Fruit fly (Drosophila melanogaster) whole organism, embryonic: Measurements from ENCODE around the gene CG1092.

Source experiments
- Antp ChIP-seq: fragments of 200-800 bp; sonication (Bioruptor generic); optimal IDR thresholded peaks from 3 replicates; lab custom pipeline; 2016; ENCODE audit warnings: missing biosample characterization, missing genetic modification characterization
- Awh ChIP-seq: fragments of 200-800 bp; sonication (Bioruptor generic); IDR thresholded peaks from 2 replicates; pipeline ENCODE4, ENCODE4 v1.3.6; 2022; ENCODE audit warnings: missing biosample characterization, missing genetic modification characterization
- B-H2 ChIP-seq: fragments of 200-800 bp; sonication (Bioruptor generic); optimal IDR thresholded peaks from 2 replicates; lab custom pipeline; 2018; ENCODE audit warnings: missing biosample characterization, mild to moderate bottlenecking, missing genetic modification characterization
- CG10543 ChIP-seq: fragments of 200-800 bp; sonication (Bioruptor generic); optimal IDR thresholded peaks from 3 replicates; lab custom pipeline; 2017; ENCODE audit warnings: missing biosample characterization, mild to moderate bottlenecking, missing genetic modification characterization, moderate library complexity
- CG11723 ChIP-seq: fragments of 200-800 bp; sonication (Bioruptor generic); optimal IDR thresholded peaks from 2 replicates; lab custom pipeline; 2017; ENCODE audit warnings: missing biosample characterization, mild to moderate bottlenecking, missing genetic modification characterization
- CG12769 ChIP-seq: fragments of 200-800 bp; sonication (Bioruptor generic); optimal IDR thresholded peaks from 2 replicates; lab custom pipeline; 2019; ENCODE audit warnings: missing biosample characterization, mild to moderate bottlenecking, missing genetic modification characterization, moderate library complexity
- CG14667 ChIP-seq: fragments of 200-800 bp; sonication (Bioruptor generic); IDR thresholded peaks from 2 replicates; pipeline ENCODE4 v1.3.6; 2022; ENCODE audit warnings: missing biosample characterization, missing genetic modification characterization
- CG15011 ChIP-seq: fragments of 200-800 bp; sonication (Bioruptor generic); optimal IDR thresholded peaks from 3 replicates; lab custom pipeline; 2018; ENCODE audit warnings: missing biosample characterization, mild to moderate bottlenecking, missing genetic modification characterization
- CG16813 ChIP-seq: fragments of 200-800 bp; sonication (Bioruptor generic); IDR thresholded peaks from 3 replicates; pipeline ENCODE4 v1.3.6; 2022; ENCODE audit warnings: missing biosample characterization, missing genetic modification characterization; ENCODE audit not compliant: partially characterized antibody
- CG1832 ChIP-seq: fragments of 200-800 bp; sonication (Bioruptor generic); optimal IDR thresholded peaks from 2 replicates; lab custom pipeline; 2017; ENCODE audit warnings: missing biosample characterization, mild to moderate bottlenecking, missing genetic modification characterization, inconsistent platforms
- CG18599 ChIP-seq: fragments of 200-800 bp; sonication (Bioruptor generic); optimal IDR thresholded peaks from 3 replicates; lab custom pipeline; 2017; ENCODE audit warnings: missing biosample characterization, missing genetic modification characterization, mild to moderate bottlenecking, moderate library complexity, missing genetic modification reagents
- CG2116 ChIP-seq: fragments of 200-800 bp; sonication (Bioruptor generic); optimal IDR thresholded peaks from 3 replicates; lab custom pipeline; 2018; ENCODE audit warnings: missing biosample characterization, mild to moderate bottlenecking, missing genetic modification characterization
- CG2120 ChIP-seq: fragments of 200-800 bp; sonication (Bioruptor generic); optimal IDR thresholded peaks from 3 replicates; lab custom pipeline; 2016; ENCODE audit warnings: missing biosample characterization, missing genetic modification characterization
- CG31365 ChIP-seq: fragments of 200-800 bp; sonication (Bioruptor generic); optimal IDR thresholded peaks from 2 replicates; lab custom pipeline; 2018; ENCODE audit warnings: missing biosample characterization, mild to moderate bottlenecking, missing genetic modification characterization
- CG31388 ChIP-seq: fragments of 200-800 bp; sonication (Bioruptor generic); optimal IDR thresholded peaks from 2 replicates; lab custom pipeline; 2016; ENCODE audit warnings: missing biosample characterization, missing genetic modification characterization
- CG32532 ChIP-seq: fragments of 200-800 bp; sonication (Bioruptor generic); IDR thresholded peaks from 2 replicates; pipeline ENCODE4 v1.3.6; 2022; ENCODE audit warnings: missing biosample characterization, missing genetic modification characterization
- CG33557 ChIP-seq: fragments of 200-800 bp; sonication (Bioruptor generic); optimal IDR thresholded peaks from 2 replicates; lab custom pipeline; 2019; ENCODE audit warnings: missing biosample characterization, mild to moderate bottlenecking, missing genetic modification characterization, moderate library complexity
- CG7928 ChIP-seq: fragments of 200-800 bp; sonication (Bioruptor generic); optimal IDR thresholded peaks from 2 replicates; lab custom pipeline; 2017; ENCODE audit warnings: missing biosample characterization, mild to moderate bottlenecking, missing genetic modification characterization
- CG8765 ChIP-seq: fragments of 200-800 bp; sonication (Bioruptor generic); IDR thresholded peaks from 2 replicates; pipeline ENCODE4 v1.3.6; 2022; ENCODE audit warnings: missing biosample characterization, missing genetic modification characterization
- CG8944 ChIP-seq: fragments of 200-800 bp; sonication (Bioruptor generic); optimal IDR thresholded peaks from 3 replicates; lab custom pipeline; 2016; ENCODE audit warnings: missing biosample characterization, missing genetic modification characterization
- CG9215 ChIP-seq: fragments of 200-800 bp; sonication (Bioruptor generic); IDR thresholded peaks from 2 replicates; pipeline ENCODE4 v1.3.6; 2022; ENCODE audit warnings: missing biosample characterization, missing genetic modification characterization
- CG9797 ChIP-seq: fragments of 200-800 bp; sonication (Bioruptor generic); optimal IDR thresholded peaks from 3 replicates; lab custom pipeline; 2018; ENCODE audit warnings: missing biosample characterization, mild to moderate bottlenecking, missing genetic modification characterization
- Chrac-16 ChIP-seq: fragments of 200-800 bp; sonication (Bioruptor generic); optimal IDR thresholded peaks from 3 replicates; lab custom pipeline; 2016; ENCODE audit warnings: missing biosample characterization, missing genetic modification characterization
- CkIIα-i1 ChIP-seq: fragments of 200-800 bp; sonication (Bioruptor generic); IDR thresholded peaks from 2 replicates; pipeline ENCODE4 v1.3.6; 2022; ENCODE audit warnings: missing biosample characterization, missing genetic modification characterization
- CoRest ChIP-seq: fragments of 200-800 bp; sonication (Bioruptor generic); optimal IDR thresholded peaks from 3 replicates; lab custom pipeline; 2018; ENCODE audit warnings: missing biosample characterization, mild to moderate bottlenecking, missing genetic modification characterization, moderate library complexity
- Dll ChIP-seq: fragments of 200-800 bp; sonication (Bioruptor generic); IDR thresholded peaks from 4 replicates; pipeline ENCODE4 v1.3.6; 2022; ENCODE audit warnings: missing biosample characterization, missing genetic modification characterization; ENCODE audit not compliant: partially characterized antibody
- Drgx ChIP-seq: fragments of 200-800 bp; sonication (Bioruptor generic); IDR thresholded peaks from 2 replicates; pipeline ENCODE4 v1.3.6; 2022; ENCODE audit warnings: missing biosample characterization, missing genetic modification characterization
- Elba2 ChIP-seq: fragments of 200-800 bp; sonication (Bioruptor generic); optimal IDR thresholded peaks from 3 replicates; lab custom pipeline; 2016; ENCODE audit warnings: missing biosample characterization, missing genetic modification characterization
- H15 ChIP-seq: fragments of 200-800 bp; sonication (Bioruptor generic); IDR thresholded peaks from 3 replicates; pipeline ENCODE4 v1.3.6; 2022; ENCODE audit warnings: missing biosample characterization, missing genetic modification characterization
- Hand ChIP-seq: fragments of 200-800 bp; sonication (Bioruptor generic); optimal IDR thresholded peaks from 2 replicates; lab custom pipeline; 2017; ENCODE audit warnings: mild to moderate bottlenecking, missing biosample characterization, missing genetic modification reagents, missing genetic modification characterization
- Hr78 ChIP-seq, 2 experiments: fragments of 200-800 bp in 1 of 2; fragments of >200 bp in 1 of 2; sonication (Bioruptor generic) in 1 of 2; optimal IDR thresholded peaks; 2 replicates each; lab custom pipeline; 2017 to 2019; ENCODE audit warnings: missing biosample characterization in 2 of 2, missing genetic modification characterization in 2 of 2, mild to moderate bottlenecking in 1 of 2, moderate library complexity in 1 of 2
- MESR4 ChIP-seq: fragments of 200-800 bp; sonication (Bioruptor generic); optimal IDR thresholded peaks from 2 replicates; lab custom pipeline; 2018; ENCODE audit warnings: missing biosample characterization, mild to moderate bottlenecking, missing genetic modification characterization, moderate library complexity
- Oaz ChIP-seq: fragments of 200-800 bp; sonication (Bioruptor generic); IDR thresholded peaks from 2 replicates; pipeline ENCODE4 v1.3.6; 2022; ENCODE audit warnings: missing biosample characterization, missing genetic modification characterization
- Rx ChIP-seq: fragments of 200-800 bp; sonication (Bioruptor generic); IDR thresholded peaks from 2 replicates; pipeline ENCODE4 v1.3.6; 2022; ENCODE audit warnings: missing biosample characterization, missing genetic modification characterization
- Ssrp ChIP-seq: fragments of 200-800 bp; sonication (Bioruptor generic); optimal IDR thresholded peaks from 2 replicates; lab custom pipeline; 2018; ENCODE audit warnings: missing biosample characterization, mild to moderate bottlenecking, missing genetic modification characterization, moderate library complexity
- Xbp1 ChIP-seq: fragments of 200-800 bp; sonication (Bioruptor generic); optimal IDR thresholded peaks from 3 replicates; lab custom pipeline; 2016; ENCODE audit warnings: missing biosample characterization, mild to moderate bottlenecking, missing genetic modification characterization
- Xrp1 ChIP-seq: fragments of 200-800 bp; sonication (Bioruptor generic); IDR thresholded peaks from 2 replicates; pipeline ENCODE4 v1.3.6; 2022; ENCODE audit warnings: missing biosample characterization, missing genetic modification characterization
- ac ChIP-seq: fragments of 200-800 bp; sonication (Bioruptor generic); optimal IDR thresholded peaks from 3 replicates; lab custom pipeline; 2017; ENCODE audit warnings: missing biosample characterization, mild to moderate bottlenecking, missing genetic modification characterization
- chif ChIP-seq, 2 experiments: fragments of 200-800 bp; sonication (Bioruptor generic); optimal IDR thresholded peaks; 3 replicates each; lab custom pipeline; 2016; ENCODE audit warnings: missing biosample characterization in 2 of 2, missing genetic modification characterization in 2 of 2
- gfzf ChIP-seq: fragments of 200-800 bp; sonication (Bioruptor generic); optimal IDR thresholded peaks from 2 replicates; lab custom pipeline; 2016; ENCODE audit warnings: missing biosample characterization, mild to moderate bottlenecking, missing genetic modification characterization, moderate library complexity
- grn ChIP-seq: fragments of 200-800 bp; sonication (Bioruptor generic); optimal IDR thresholded peaks from 3 replicates; lab custom pipeline; 2017; ENCODE audit warnings: missing biosample characterization, missing genetic modification characterization
- her ChIP-seq: fragments of 200-800 bp; sonication (Bioruptor generic); optimal IDR thresholded peaks from 2 replicates; lab custom pipeline; 2016; ENCODE audit warnings: missing biosample characterization, missing genetic modification characterization
- jigr1 ChIP-seq: fragments of 200-800 bp; sonication (Bioruptor generic); IDR thresholded peaks from 3 replicates; pipeline ENCODE4 v1.3.6; 2022; ENCODE audit warnings: missing biosample characterization, missing genetic modification characterization
- pho ChIP-seq: fragments of 200-800 bp; sonication (Bioruptor generic); optimal IDR thresholded peaks from 2 replicates; lab custom pipeline; 2016; ENCODE audit warnings: missing biosample characterization, missing genetic modification characterization
- sc ChIP-seq, 3 experiments: fragments of >200 bp in 2 of 3; fragments of 200-800 bp in 1 of 3; sonication (Bioruptor generic) in 1 of 3; optimal IDR thresholded peaks; 2 replicates in 2 of 3; 3 replicates in 1 of 3; lab custom pipeline; 2017; ENCODE audit warnings: mild to moderate bottlenecking in 1 of 3, missing biosample characterization in 1 of 3, missing genetic modification characterization in 1 of 3, missing genetic modification reagents in 1 of 3
- sob ChIP-seq: fragments of 200-800 bp; sonication (Bioruptor generic); IDR thresholded peaks from 2 replicates; pipeline ENCODE4 v1.3.6; 2022; ENCODE audit warnings: missing biosample characterization, missing genetic modification characterization
- tio ChIP-seq: fragments of 200-800 bp; sonication (Bioruptor generic); optimal IDR thresholded peaks from 2 replicates; lab custom pipeline; 2017; ENCODE audit warnings: missing biosample characterization, missing genetic modification characterization, inconsistent platforms
- vfl ChIP-seq: fragments of 200-800 bp; sonication (Bioruptor generic); optimal IDR thresholded peaks from 2 replicates; lab custom pipeline; 2016; ENCODE audit warnings: missing biosample characterization, missing genetic modification characterization
- vvl ChIP-seq: fragments of 200-800 bp; sonication (Bioruptor generic); IDR thresholded peaks from 2 replicates; pipeline ENCODE4 v1.3.6; 2022; ENCODE audit warnings: missing biosample characterization, missing genetic modification characterization

Gene CG1092

DNA sequence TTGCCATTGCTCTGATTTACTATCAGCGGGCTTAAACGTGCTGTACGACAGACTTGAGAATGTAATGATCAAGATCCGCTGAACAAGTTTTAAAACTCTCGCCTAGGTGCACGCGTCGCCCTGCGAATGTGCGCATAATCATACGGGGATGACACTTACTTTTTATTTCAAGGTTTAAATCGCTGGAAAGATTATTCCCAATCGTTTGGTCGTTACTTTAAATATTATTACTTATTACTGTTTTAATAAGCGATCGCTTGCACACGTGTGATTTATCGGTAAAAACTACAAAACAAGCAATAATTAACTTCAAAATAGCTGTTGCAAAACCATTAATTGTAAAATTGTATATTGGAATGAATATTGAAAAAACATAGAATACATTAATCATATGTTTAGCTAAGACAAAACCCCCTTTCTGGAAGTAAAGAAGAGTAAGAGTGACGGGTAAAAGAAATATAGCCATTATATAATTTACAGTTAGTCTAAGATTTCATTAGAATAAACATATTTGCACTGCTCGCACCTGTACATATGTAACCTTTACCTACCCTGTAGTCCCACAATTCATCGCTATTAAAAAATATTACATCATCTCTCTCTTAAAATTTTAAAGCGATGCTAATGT lies 37.3 kb upstream of the CG1092 start, which contains the start of gene DhpD (continued):
- TF ChIP-seq CG33557, result no peak
- peak; percentile 69 for TF ChIP-seq CG9215 (GFP tag; lab: Robert Waterston, UW)
- TF ChIP-seq CG8944 (GFP tag; lab: Kevin White, UChicago), result peak; percentile 29
- no peak for TF ChIP-seq Hand (GFP tag; lab: Kevin White, UChicago)
- peak; percentile 51 for TF ChIP-seq CG15011 (GFP tag; lab: Kevin White, UChicago)
- TF ChIP-seq vfl (GFP tag; lab: Kevin White, UChicago), result peak; percentile 42
- TF ChIP-seq CG12769 (tag; lab: Kevin White, UChicago), result peak; percentile 77
- peak; percentile 87 for TF ChIP-seq CG32532
- no peak for TF ChIP-seq CG1832 (GFP tag; lab: Kevin White, UChicago)
- no peak for TF ChIP-seq Oaz
- TF ChIP-seq CG31365 (tag; lab: Kevin White, UChicago), result no peak
- TF ChIP-seq Rx (GFP tag; lab: Robert Waterston, UW), result peak; percentile 74
- peak; percentile 26 for TF ChIP-seq CG31388 (GFP tag; lab: Kevin White, UChicago)
- TF ChIP-seq B-H2 (GFP tag; lab: Kevin White, UChicago), result peak; percentile 81
- peak; percentile 71 for TF ChIP-seq Drgx (GFP tag; lab: Robert Waterston, UW)
- TF ChIP-seq CG9797 (GFP tag; lab: Kevin White, UChicago), result no peak
- peak; percentile 45 for TF ChIP-seq Ssrp (tag; lab: Kevin White, UChicago)
- TF ChIP-seq Chrac-16 (GFP tag; lab: Kevin White, UChicago), result peak; percentile 60
- no peak for TF ChIP-seq Dll (GFP tag; lab: Robert Waterston, UW)
- TF ChIP-seq Xrp1 (GFP tag; lab: Robert Waterston, UW), result peak; percentile 81
- TF ChIP-seq Hr78 (GFP tag; optimal IDR thresholded peaks at IDR 0.05; lab: Kevin White, UChicago), result no peak
- TF ChIP-seq CG10543 (GFP tag; lab: Kevin White, UChicago), result peak; percentile 53
- TF ChIP-seq CG2120 (GFP tag; lab: Kevin White, UChicago), result peak; percentile 88
- peak; percentile 78 for TF ChIP-seq CoRest (tag; lab: Kevin White, UChicago)
- 0 out of 3 replicates have a peak, but pooled peaks have one; percentile 30 for TF ChIP-seq jigr1 (GFP tag; lab: Robert Waterston, UW)
- peak; percentile 4 to 38 for TF ChIP-seq chif (GFP tag; optimal IDR thresholded peaks at IDR 0.05; lab: Kevin White, UChicago)
- peak; percentile 76 for TF ChIP-seq sob (GFP tag; lab: Robert Waterston, UW)
- TF ChIP-seq CG7928, result peak; percentile 39
- TF ChIP-seq MESR4 (GFP tag; lab: Kevin White, UChicago), result peak; percentile 2
- no peak for TF ChIP-seq Elba2 (GFP tag; lab: Kevin White, UChicago)
- TF ChIP-seq CG2116 (GFP tag; lab: Kevin White, UChicago), result no peak
- peak; percentile 16 for TF ChIP-seq CG11723
- peak; percentile 66; the same call in 1 of the 3 replicates for TF ChIP-seq H15 (GFP tag; lab: Robert Waterston, UW)
- TF ChIP-seq grn (GFP tag; lab: Kevin White, UChicago), result peak; percentile 29
- 0 out of 2 replicates have a peak, but pooled peaks have one; percentile 35 for TF ChIP-seq CG8765 (GFP tag; lab: Robert Waterston, UW)
- no peak for TF ChIP-seq CkIIα-i1 (GFP tag; lab: Robert Waterston, UW)
- peak; percentile 68 for TF ChIP-seq Xbp1 (GFP tag; lab: Kevin White, UChicago)
- TF ChIP-seq CG16813 (GFP tag; lab: Robert Waterston, UW), result peak; percentile 83
- TF ChIP-seq her (GFP tag; lab: Kevin White, UChicago), result peak; percentile 28
- peak; percentile 48 for TF ChIP-seq Awh
- TF ChIP-seq tio, result peak; percentile 49
- peak; percentile 50 for TF ChIP-seq Antp (GFP tag; lab: Kevin White, UChicago)
- peak; percentile 54 for TF ChIP-seq CG14667 (GFP tag; lab: Robert Waterston, UW)
- TF ChIP-seq pho (GFP tag; lab: Kevin White, UChicago), result peak; percentile 57
- TF ChIP-seq gfzf (GFP tag; lab: Kevin White, UChicago), result no peak
- peak; percentile 75 for TF ChIP-seq CG18599
- no peak for TF ChIP-seq ac (GFP tag; lab: Kevin White, UChicago)
- TF ChIP-seq vvl (GFP tag; lab: Robert Waterston, UW), result peak; percentile 88
- TF ChIP-seq sc (optimal IDR thresholded peaks at IDR 0.05; lab: Kevin White, UChicago), result no peak
- no peak for TF ChIP-seq sc (GFP tag; optimal IDR thresholded peaks at IDR 0.05; lab: Kevin White, UChicago)
